Worm (Caenorhabditis elegans) whole organism, L4 larva: ENCODE data around the gene sdz-5.
A peak's percentile ranks its signal among the peaks of the same experiment; 100 is the strongest.

Experiments
- ZK546.5 ChIP-seq, 2 experiments: sonication (generic microtip); optimal IDR thresholded peaks; 2 replicates each; lab custom pipeline; 2017; ENCODE audit warnings: missing biosample characterization in 2 of 2, missing genetic modification characterization in 2 of 2
- lsy-2 ChIP-seq, 2 experiments: fragments of 150-350 bp in 1 of 2; sonication (generic microtip) in 1 of 2; optimal IDR thresholded peaks; 2 replicates each; lab custom pipeline; 2014 to 2017; ENCODE audit warnings: missing biosample characterization in 2 of 2, missing genetic modification characterization in 2 of 2
- mdl-1 ChIP-seq, 2 experiments: fragments of 150-350 bp in 1 of 2; sonication (generic microtip) in 1 of 2; optimal IDR thresholded peaks; 2 replicates each; lab custom pipeline; 2014 to 2017; ENCODE audit warnings: missing biosample characterization in 2 of 2, missing genetic modification characterization in 2 of 2
- mxl-2 ChIP-seq: fragments of 200-800 bp; sonication (Bioruptor generic); conservative IDR thresholded peaks from 2 replicates; pipeline ENCODE4 v1.3.6; 2022; ENCODE audit warnings: missing genetic modification reagents, missing genetic modification characterization, missing compliant biosample characterization
- mxl-3 ChIP-seq: fragments of 200-800 bp; sonication (Bioruptor generic); optimal IDR thresholded peaks from 2 replicates; lab custom pipeline; 2018; ENCODE audit warnings: mild to moderate bottlenecking, missing genetic modification characterization, missing compliant biosample characterization
- nhr-76 ChIP-seq: fragments of 150-350 bp; optimal IDR thresholded peaks from 2 replicates; lab custom pipeline; 2014; ENCODE audit warnings: missing biosample characterization, missing genetic modification characterization
- pha-4 ChIP-seq, 2 experiments: fragments of 150-350 bp in 1 of 2; fragments of 200-800 bp in 1 of 2; sonication (Bioruptor generic) in 1 of 2; IDR thresholded peaks in 1 of 2; optimal IDR thresholded peaks in 1 of 2; 2 replicates each; pipeline versions ENCODE4 v1.3.6 to Lab custom; 2014 to 2022; ENCODE audit warnings: missing genetic modification characterization in 2 of 2, missing genetic modification reagents in 2 of 2, missing biosample characterization in 1 of 2, missing compliant biosample characterization in 1 of 2
- skn-1 ChIP-seq: fragments of 150-350 bp; optimal IDR thresholded peaks from 2 replicates; lab custom pipeline; 2014; ENCODE audit warnings: missing biosample characterization, missing genetic modification characterization
- snpc-1.2 ChIP-seq: fragments of 200-800 bp; sonication (Bioruptor generic); IDR thresholded peaks from 2 replicates; pipeline ENCODE4 v1.3.6; 2022; ENCODE audit warnings: missing genetic modification reagents, missing genetic modification characterization, missing compliant biosample characterization
- snpc-4 ChIP-seq: fragments of 150-350 bp; optimal IDR thresholded peaks from 2 replicates; lab custom pipeline; 2014; ENCODE audit warnings: missing biosample characterization, missing genetic modification characterization
- ztf-11 ChIP-seq: fragments of 150-350 bp; optimal IDR thresholded peaks from 2 replicates; lab custom pipeline; 2014; ENCODE audit warnings: missing biosample characterization, missing genetic modification characterization

DNA sequence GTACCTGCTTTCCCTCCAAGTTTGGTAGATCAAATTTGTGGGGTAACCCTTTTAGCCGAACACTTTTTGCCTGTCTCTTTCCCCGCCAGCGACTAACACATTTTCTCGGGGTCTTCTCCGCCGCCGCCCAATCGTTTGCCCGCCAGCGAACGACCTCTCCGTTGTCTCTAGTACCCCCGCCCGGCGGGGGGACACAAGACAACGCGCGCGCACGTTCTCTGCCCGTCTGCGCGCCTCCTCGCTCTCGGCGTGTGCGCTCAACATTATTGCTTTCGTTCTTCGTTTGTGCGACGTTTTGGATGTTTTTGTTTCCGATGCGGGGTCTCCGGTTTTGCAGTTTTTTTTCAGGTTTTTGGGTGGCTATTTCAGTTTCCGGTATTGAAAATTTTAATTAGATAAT is 47.0 kb downstream of the sdz-5 start:
- TF ChIP-seq mdl-1 (tag; optimal IDR thresholded peaks at IDR 0.05; lab: Kevin White, UChicago) (peak in 1 of 2 experiments; percentile 51), ZK546.5 (tag; optimal IDR thresholded peaks at IDR 0.05; lab: Kevin White, UChicago) (no peak), lsy-2 (tag; optimal IDR thresholded peaks at IDR 0.05; lab: Kevin White, UChicago) (no peak), skn-1 (no peak), mxl-3 (peak; percentile 33), nhr-76 (tag; lab: Kevin White, UChicago) (no peak), snpc-1.2 (GFP tag; lab: Robert Waterston, UW) (no peak), ztf-11 (no peak), pha-4 (GFP tag; IDR thresholded peaks at IDR 0.05; lab: Robert Waterston, UW) (no peak), pha-4 (tag; optimal IDR thresholded peaks at IDR 0.05; lab: Kevin White, UChicago) (no peak), snpc-4 (no peak), mxl-2 (no peak)
